Worm (Caenorhabditis elegans): ENCODE data around the gene T09F5.10.

- TF ChIP-seq ZK546.5 (tag; optimal IDR thresholded peaks at IDR 0.05) (no peak), R02D3.7 (tag; optimal IDR thresholded peaks at IDR 0.05) (no peak), php-3 (GFP tag; IDR thresholded peaks at IDR 0.05) (no peak), zag-1 (tag; optimal IDR thresholded peaks at IDR 0.05) (no peak), nhr-76 (tag; optimal IDR thresholded peaks at IDR 0.05) (no peak), hif-1 (tag; optimal IDR thresholded peaks at IDR 0.05) (no peak), dpl-1 (GFP tag; optimal IDR thresholded peaks at IDR 0.05) (no peak), Y75B8A.6 (GFP tag; IDR thresholded peaks at IDR 0.05) (no peak), lin-15B (tag; optimal IDR thresholded peaks at IDR 0.05) (no peak), unc-130 (GFP tag; optimal IDR thresholded peaks at IDR 0.05) (no peak), ceh-82 (tag; optimal IDR thresholded peaks at IDR 0.05) (no peak), ces-1 (GFP tag; optimal IDR thresholded peaks at IDR 0.05) (no peak)
Observed at ce11 chrV:15162697-15163096, 17.2 kb upstream of the T09F5.10 start, which contains the start of gene srz-11.
